Fruit fly (Drosophila melanogaster) whole organism, embryonic: Measurements from ENCODE around the gene Kah.

Source experiments
- Asciz ChIP-seq: fragments of 200-800 bp; sonication (Bioruptor generic); optimal IDR thresholded peaks from 2 replicates; lab custom pipeline; 2017; ENCODE audit warnings: missing biosample characterization, mild to moderate bottlenecking, missing genetic modification characterization, missing genetic modification reagents
- Blimp-1 ChIP-seq: fragments of 200-800 bp; sonication (Bioruptor generic); optimal IDR thresholded peaks from 3 replicates; lab custom pipeline; 2018; ENCODE audit warnings: missing biosample characterization, missing genetic modification characterization, mild to moderate bottlenecking, moderate library complexity, missing genetic modification reagents
- CG10543 ChIP-seq: fragments of 200-800 bp; sonication (Bioruptor generic); optimal IDR thresholded peaks from 3 replicates; lab custom pipeline; 2017; ENCODE audit warnings: missing biosample characterization, mild to moderate bottlenecking, missing genetic modification characterization, moderate library complexity
- CG10979 ChIP-seq: fragments of 200-800 bp; sonication (Bioruptor generic); optimal IDR thresholded peaks from 2 replicates; lab custom pipeline; 2018; ENCODE audit warnings: missing biosample characterization, mild to moderate bottlenecking, missing genetic modification characterization, moderate library complexity
- CG12155 ChIP-seq: fragments of 200-800 bp; sonication (Bioruptor generic); optimal IDR thresholded peaks from 3 replicates; lab custom pipeline; 2016; ENCODE audit warnings: missing biosample characterization, missing genetic modification characterization
- CG15479 ChIP-seq: fragments of 200-800 bp; sonication (Bioruptor generic); optimal IDR thresholded peaks from 3 replicates; lab custom pipeline; 2019; ENCODE audit warnings: missing biosample characterization, mild to moderate bottlenecking, missing genetic modification characterization, moderate library complexity
- CG17328 ChIP-seq: fragments of 200-800 bp; sonication (Bioruptor generic); IDR thresholded peaks from 2 replicates; pipeline ENCODE4 v1.3.6; 2022; ENCODE audit warnings: missing biosample characterization, missing genetic modification characterization
- CG18011 ChIP-seq: fragments of 200-800 bp; sonication (Bioruptor generic); optimal IDR thresholded peaks from 2 replicates; lab custom pipeline; 2017; ENCODE audit warnings: missing biosample characterization, missing genetic modification characterization, mild to moderate bottlenecking, moderate library complexity, missing genotype
- CG2199 ChIP-seq: fragments of 200-800 bp; sonication (Bioruptor generic); IDR thresholded peaks from 3 replicates; pipeline ENCODE4 v1.3.6; 2022; ENCODE audit warnings: missing biosample characterization, missing genetic modification characterization
- CG2712 ChIP-seq: fragments of 200-800 bp; optimal IDR thresholded peaks from 3 replicates; lab custom pipeline; 2019; ENCODE audit warnings: missing biosample characterization, mild to moderate bottlenecking, missing genetic modification characterization, moderate library complexity
- CG3065 ChIP-seq: fragments of 200-800 bp; sonication (Bioruptor generic); optimal IDR thresholded peaks from 2 replicates; lab custom pipeline; 2016; ENCODE audit warnings: missing biosample characterization, missing genetic modification characterization
- CG43689 ChIP-seq: fragments of 200-800 bp; sonication (Bioruptor generic); IDR thresholded peaks from 2 replicates; pipeline ENCODE4 v1.3.6; 2022; ENCODE audit warnings: missing biosample characterization, missing genetic modification characterization
- CG4424 ChIP-seq: fragments of 200-800 bp; sonication (Bioruptor generic); optimal IDR thresholded peaks from 3 replicates; lab custom pipeline; 2016; ENCODE audit warnings: missing biosample characterization, missing genetic modification characterization
- CG4730 ChIP-seq: fragments of 200-800 bp; sonication (Bioruptor generic); IDR thresholded peaks from 2 replicates; pipeline ENCODE4 v1.3.6; 2022; ENCODE audit warnings: missing biosample characterization, missing genetic modification characterization
- CG5953 ChIP-seq: fragments of 200-800 bp; sonication (Bioruptor generic); IDR thresholded peaks from 2 replicates; pipeline ENCODE4 v1.3.6; 2022; ENCODE audit warnings: missing biosample characterization, missing genetic modification characterization
- CG8359 ChIP-seq: fragments of 200-800 bp; sonication (Bioruptor generic); optimal IDR thresholded peaks from 2 replicates; lab custom pipeline; 2017; ENCODE audit warnings: missing biosample characterization, mild to moderate bottlenecking, missing genetic modification characterization, borderline replicate concordance
- CG8388 ChIP-seq: fragments of 200-800 bp; sonication (Bioruptor generic); optimal IDR thresholded peaks from 2 replicates; lab custom pipeline; 2019; ENCODE audit warnings: missing biosample characterization, mild to moderate bottlenecking, missing genetic modification characterization, moderate library complexity
- D19A ChIP-seq: fragments of 200-800 bp; optimal IDR thresholded peaks from 3 replicates; lab custom pipeline; 2019; ENCODE audit warnings: missing biosample characterization, mild to moderate bottlenecking, missing genetic modification characterization, moderate library complexity
- Med ChIP-seq: fragments of 200-800 bp; sonication (Bioruptor generic); peaks from one replicate; lab custom pipeline; 2016; ENCODE audit warnings: missing biosample characterization, missing genetic modification characterization, mild to moderate bottlenecking, inconsistent platforms, moderate library complexity
- Oli ChIP-seq: fragments of 200-800 bp; sonication (Bioruptor generic); optimal IDR thresholded peaks from 2 replicates; lab custom pipeline; 2018; ENCODE audit warnings: missing biosample characterization, mild to moderate bottlenecking, missing genetic modification characterization, moderate library complexity
- Pdp1 ChIP-seq, 2 experiments: fragments of 200-800 bp; sonication (Bioruptor generic); optimal IDR thresholded peaks; 3 replicates each; lab custom pipeline; 2016; ENCODE audit warnings: missing biosample characterization in 2 of 2, missing genetic modification characterization in 2 of 2, mild to moderate bottlenecking in 1 of 2, moderate library complexity in 1 of 2
- Sox102F ChIP-seq: fragments of 200-800 bp; sonication (Bioruptor generic); optimal IDR thresholded peaks from 2 replicates; lab custom pipeline; 2018; ENCODE audit warnings: missing biosample characterization, mild to moderate bottlenecking, missing genetic modification characterization, moderate library complexity
- Stat92E ChIP-seq, 3 experiments: fragments of >200 bp in 2 of 3; fragments of 200-800 bp in 1 of 3; sonication (Bioruptor generic) in 1 of 3; optimal IDR thresholded peaks; 2 replicates each; lab custom pipeline; 2017 to 2019; ENCODE audit warnings: missing biosample characterization in 3 of 3, missing genetic modification characterization in 3 of 3, mild to moderate bottlenecking in 1 of 3, moderate library complexity in 1 of 3
- Trl ChIP-seq, 3 experiments: fragments of >200 bp in 2 of 3; fragments of 200-800 bp in 1 of 3; sonication (Bioruptor generic) in 1 of 3; optimal IDR thresholded peaks; 2 replicates in 1 of 3; 3 replicates in 2 of 3; lab custom pipeline; 2016 to 2017; ENCODE audit warnings: missing biosample characterization in 1 of 3, missing genetic modification characterization in 1 of 3
- al ChIP-seq: fragments of 200-800 bp; sonication (Bioruptor generic); IDR thresholded peaks from 2 replicates; pipeline ENCODE4 v1.3.6; 2022; ENCODE audit warnings: missing biosample characterization, missing genetic modification characterization
- ap ChIP-seq: fragments of 200-800 bp; sonication (Bioruptor generic); IDR thresholded peaks from 2 replicates; pipeline ENCODE4 v1.3.6; 2022; ENCODE audit warnings: missing biosample characterization, missing genetic modification characterization
- ara ChIP-seq: fragments of 200-800 bp; sonication (Bioruptor generic); IDR thresholded peaks from 2 replicates; pipeline ENCODE4 v1.3.6; 2022; ENCODE audit warnings: missing biosample characterization, missing genetic modification characterization
- cg ChIP-seq: fragments of 200-800 bp; sonication (Bioruptor generic); optimal IDR thresholded peaks from 3 replicates; lab custom pipeline; 2019; ENCODE audit warnings: missing biosample characterization, mild to moderate bottlenecking, missing genetic modification characterization, moderate library complexity
- chm ChIP-seq: fragments of 200-800 bp; sonication (Bioruptor generic); IDR thresholded peaks from 2 replicates; pipeline ENCODE4 v1.3.6; 2022; ENCODE audit warnings: missing biosample characterization, missing genetic modification characterization
- crol ChIP-seq: fragments of 200-800 bp; sonication (Bioruptor generic); IDR thresholded peaks from 2 replicates; pipeline ENCODE4 v1.3.6; 2022; ENCODE audit warnings: missing biosample characterization, missing genetic modification characterization
- dmrt11E ChIP-seq: fragments of 200-800 bp; sonication (Bioruptor generic); optimal IDR thresholded peaks from 3 replicates; lab custom pipeline; 2018; ENCODE audit warnings: missing biosample characterization, mild to moderate bottlenecking, missing genetic modification characterization, moderate library complexity
- esg ChIP-seq: fragments of 200-800 bp; sonication (Bioruptor generic); conservative IDR thresholded peaks from 2 replicates; pipeline ENCODE4 v1.3.6; 2022; ENCODE audit warnings: missing biosample characterization, missing genetic modification characterization
- eve ChIP-seq, 2 experiments: fragments of >200 bp; optimal IDR thresholded peaks; 2 replicates each; lab custom pipeline; 2017; ENCODE audit warnings: missing biosample characterization in 2 of 2, missing genetic modification characterization in 2 of 2
- gce ChIP-seq: fragments of 200-800 bp; sonication (Bioruptor generic); IDR thresholded peaks from 3 replicates; pipeline ENCODE4 v1.3.6; 2022; ENCODE audit warnings: missing biosample characterization, missing genetic modification characterization
- ham ChIP-seq: fragments of 200-800 bp; sonication (Bioruptor generic); IDR thresholded peaks from 2 replicates; pipeline ENCODE4 v1.3.6; 2022; ENCODE audit warnings: missing biosample characterization, missing genetic modification characterization
- lola ChIP-seq, 3 experiments: fragments of >200 bp in 2 of 3; fragments of 200-800 bp in 1 of 3; sonication (Bioruptor generic) in 1 of 3; optimal IDR thresholded peaks; 2 replicates each; lab custom pipeline; 2017 to 2019; ENCODE audit warnings: missing biosample characterization in 3 of 3, missing genetic modification characterization in 3 of 3, mild to moderate bottlenecking in 1 of 3, moderate library complexity in 1 of 3
- pan ChIP-seq, 4 experiments: fragments of >200 bp in 3 of 4; fragments of 200-800 bp in 1 of 4; sonication (Bioruptor generic) in 1 of 4; optimal IDR thresholded peaks in 3 of 4; IDR thresholded peaks in 1 of 4; 2 replicates each; pipeline versions ENCODE4 v1.3.6 to Lab custom; 2017 to 2022; ENCODE audit warnings: missing biosample characterization in 2 of 4, missing genetic modification characterization in 2 of 4, mixed read lengths in 1 of 4
- ranshi ChIP-seq: fragments of 200-800 bp; sonication (Bioruptor generic); IDR thresholded peaks from 2 replicates; pipeline ENCODE4 v1.3.6; 2022; ENCODE audit warnings: missing biosample characterization, missing genetic modification characterization
- salm ChIP-seq: fragments of 200-800 bp; sonication (Bioruptor generic); optimal IDR thresholded peaks from 2 replicates; lab custom pipeline; 2018; ENCODE audit warnings: missing biosample characterization, mild to moderate bottlenecking, missing genetic modification characterization
- sd ChIP-seq: fragments of 200-800 bp; sonication (Bioruptor generic); optimal IDR thresholded peaks from 3 replicates; lab custom pipeline; 2018; ENCODE audit warnings: missing biosample characterization, mild to moderate bottlenecking, missing genetic modification characterization, moderate library complexity
- sens ChIP-seq: fragments of 200-800 bp; sonication (Bioruptor generic); peaks from one replicate; lab custom pipeline; 2016; ENCODE audit warnings: missing biosample characterization, missing genetic modification characterization
- ssp ChIP-seq: fragments of 200-800 bp; sonication (Bioruptor generic); IDR thresholded peaks from 2 replicates; pipeline ENCODE4 v1.3.6; 2022; ENCODE audit warnings: missing biosample characterization, missing genetic modification characterization
- tx ChIP-seq: fragments of 200-800 bp; sonication (Bioruptor generic); optimal IDR thresholded peaks from 2 replicates; lab custom pipeline; 2016; ENCODE audit warnings: missing biosample characterization, missing genetic modification characterization
- vfl ChIP-seq: fragments of 200-800 bp; sonication (Bioruptor generic); optimal IDR thresholded peaks from 2 replicates; lab custom pipeline; 2016; ENCODE audit warnings: missing biosample characterization, missing genetic modification characterization
- vvl ChIP-seq: fragments of 200-800 bp; sonication (Bioruptor generic); IDR thresholded peaks from 2 replicates; pipeline ENCODE4 v1.3.6; 2022; ENCODE audit warnings: missing biosample characterization, missing genetic modification characterization
- wdn ChIP-seq: fragments of 200-800 bp; sonication (Bioruptor generic); IDR thresholded peaks from 2 replicates; pipeline ENCODE4 v1.3.6; 2022; ENCODE audit warnings: missing biosample characterization, missing genetic modification characterization
- yki ChIP-seq: fragments of >200 bp; optimal IDR thresholded peaks from 3 replicates; lab custom pipeline; 2018
- z ChIP-seq: fragments of 200-800 bp; sonication (Bioruptor generic); IDR thresholded peaks from 3 replicates; pipeline ENCODE4 v1.3.6; 2022; ENCODE audit warnings: missing biosample characterization, missing genetic modification characterization
- zen2 ChIP-seq: fragments of 200-800 bp; sonication (Bioruptor generic); IDR thresholded peaks from 3 replicates; pipeline ENCODE4 v1.3.6; 2022; ENCODE audit warnings: missing biosample characterization, missing genetic modification characterization; ENCODE audit not compliant: partially characterized antibody

Kah gene

dm6 chr3L:624203-624914, 35.3 kb upstream of the Kah start (continued):
- TF ChIP-seq pan (optimal IDR thresholded peaks at IDR 0.05; lab: Kevin White, UChicago), result peak in 1 of 2 experiments; percentile 61
- no peak for TF ChIP-seq pan (GFP tag; optimal IDR thresholded peaks at IDR 0.05 in 1 of 2, IDR thresholded peaks at IDR 0.05 in 1 of 2)
- TF ChIP-seq Pdp1 (GFP tag; optimal IDR thresholded peaks at IDR 0.05; lab: Kevin White, UChicago), result peak in 1 of 2 experiments; percentile 17
- TF ChIP-seq Med, result peak; percentile 11
- peak; percentile 78 for TF ChIP-seq CG2199 (GFP tag; lab: Robert Waterston, UW)
- TF ChIP-seq CG8388 (GFP tag; lab: Kevin White, UChicago), result no peak
- no peak for TF ChIP-seq CG4424
- TF ChIP-seq sens (GFP tag; lab: Kevin White, UChicago), result peak; percentile 42
- 0 out of 2 replicates have a peak, but pooled peaks have one; percentile 15 for TF ChIP-seq chm (GFP tag; lab: Robert Waterston, UW)
- peak; percentile 30 for TF ChIP-seq CG10543 (GFP tag; lab: Kevin White, UChicago)
- TF ChIP-seq crol, result peak; percentile 92
- TF ChIP-seq salm, result peak; percentile 1
- peak; percentile 4 for TF ChIP-seq Sox102F
- TF ChIP-seq z (GFP tag; lab: Robert Waterston, UW), result peak; percentile 67; the same call in 1 of the 3 replicates
- TF ChIP-seq wdn, result no peak
- 0 out of 2 replicates have a peak, but pooled peaks have one; percentile 6 for TF ChIP-seq CG17328 (GFP tag; lab: Robert Waterston, UW)
- no peak for TF ChIP-seq ap (GFP tag; lab: Robert Waterston, UW)
- TF ChIP-seq gce, result no peak
- TF ChIP-seq CG5953 (GFP tag; lab: Robert Waterston, UW), result no peak
- peak; percentile 78 for TF ChIP-seq CG15479
- no peak for TF ChIP-seq Blimp-1 (GFP tag; lab: Kevin White, UChicago)
- peak; percentile 66 for TF ChIP-seq sd (tag; lab: Kevin White, UChicago)
- TF ChIP-seq CG4730 (GFP tag; lab: Robert Waterston, UW), result no peak
- peak; percentile 41 for TF ChIP-seq cg (GFP tag; lab: Kevin White, UChicago)
- TF ChIP-seq D19A, result peak; percentile 53
- no peak for TF ChIP-seq CG8359
- TF ChIP-seq Trl (optimal IDR thresholded peaks at IDR 0.05; lab: Kevin White, UChicago), result no peak
- no peak for TF ChIP-seq Trl (GFP tag; optimal IDR thresholded peaks at IDR 0.05; lab: Kevin White, UChicago)
- peak in 1 of 3 experiments; percentile 38 for TF ChIP-seq Stat92E (GFP tag; optimal IDR thresholded peaks at IDR 0.05; lab: Kevin White, UChicago)
- no peak for TF ChIP-seq yki (lab: Kevin White, UChicago)
- no peak for TF ChIP-seq tx (GFP tag; lab: Kevin White, UChicago)
- TF ChIP-seq al (GFP tag; lab: Robert Waterston, UW), result no peak
- no peak for TF ChIP-seq eve (GFP tag; optimal IDR thresholded peaks at IDR 0.05; lab: Kevin White, UChicago)
- TF ChIP-seq ranshi, result no peak
- TF ChIP-seq dmrt11E (tag; lab: Kevin White, UChicago), result peak; percentile 31
- no peak for TF ChIP-seq CG18011 (GFP tag; lab: Kevin White, UChicago)
- TF ChIP-seq vfl (GFP tag; lab: Kevin White, UChicago), result no peak
- TF ChIP-seq CG43689 (GFP tag; lab: Robert Waterston, UW), result no peak

- TF ChIP-seq CG12155 (GFP tag; lab: Kevin White, UChicago) (no peak), vvl (peak; percentile 67), ham (GFP tag; lab: Robert Waterston, UW) (no peak), lola (GFP tag; optimal IDR thresholded peaks at IDR 0.05; lab: Kevin White, UChicago) (peak in 1 of 3 experiments; percentile 47), Oli (tag; lab: Kevin White, UChicago) (peak; percentile 22), zen2 (GFP tag; lab: Robert Waterston, UW) (no peak), ssp (GFP tag; lab: Robert Waterston, UW) (peak; percentile 28), CG3065 (GFP tag; lab: Kevin White, UChicago) (no peak), dmrt11E (tag; lab: Kevin White, UChicago) (peak; percentile 68), CG10979 (tag; lab: Kevin White, UChicago) (peak; percentile 43), salm (no peak), ara (GFP tag; lab: Robert Waterston, UW) (peak; percentile 70), D19A (peak; percentile 92), CG2712 (peak; percentile 70), esg (GFP tag; lab: Robert Waterston, UW) (no peak), Asciz (GFP tag; lab: Kevin White, UChicago) (peak; percentile 12)
These were observed 34.5 kb upstream of the Kah start for dm6 chr3L:623556-623955.
